Worm (Caenorhabditis elegans) whole organism, midembryonic: Measurements from ENCODE around the gene srx-110.

Experiments used
- T22C8.4 ChIP-seq: fragments of 200-800 bp; sonication (Bioruptor generic); IDR thresholded peaks from 2 replicates; pipeline ENCODE4 v1.3.6; 2022; ENCODE audit warnings: missing genetic modification characterization, missing compliant biosample characterization
- cog-1 ChIP-seq: sonication (generic microtip); optimal IDR thresholded peaks from 2 replicates; lab custom pipeline; 2016; ENCODE audit warnings: missing genetic modification characterization, missing compliant biosample characterization
- flt-1 ChIP-seq: fragments of 200-800 bp; sonication (Bioruptor generic); IDR thresholded peaks from 2 replicates; pipeline ENCODE4 v1.3.6; 2022; ENCODE audit warnings: missing genetic modification characterization, missing compliant biosample characterization
- klf-2 ChIP-seq: fragments of 200-800 bp; sonication (Bioruptor generic); conservative IDR thresholded peaks from 2 replicates; pipeline ENCODE4 v1.3.6; 2022; ENCODE audit warnings: missing genetic modification reagents, missing genetic modification characterization, missing compliant biosample characterization
- med-1 ChIP-seq: sonication (generic microtip); optimal IDR thresholded peaks from 2 replicates; lab custom pipeline; 2017; ENCODE audit warnings: missing genetic modification characterization, mild to moderate bottlenecking, missing compliant biosample characterization, antibody characterized with exemption, missing genetic modification reagents; ENCODE audit not compliant: insufficient read depth
- ref-1 ChIP-seq: fragments of 200-800 bp; sonication (Bioruptor generic); conservative IDR thresholded peaks from 2 replicates; pipeline ENCODE4 v1.3.6; 2022; ENCODE audit warnings: missing genetic modification reagents, missing genetic modification characterization, missing compliant biosample characterization
- tab-1 ChIP-seq: fragments of 200-800 bp; sonication (Bioruptor generic); IDR thresholded peaks from 2 replicates; pipeline ENCODE4 v1.3.6; 2022; ENCODE audit warnings: missing genetic modification characterization, missing compliant biosample characterization
- ztf-23 ChIP-seq: fragments of 200-800 bp; sonication (Bioruptor generic); IDR thresholded peaks from 2 replicates; pipeline ENCODE4 v1.3.6; 2022; ENCODE audit warnings: missing genetic modification reagents, missing genetic modification characterization, missing compliant biosample characterization
- ztf-29 ChIP-seq: fragments of 200-800 bp; sonication (Bioruptor generic); IDR thresholded peaks from 2 replicates; pipeline ENCODE4 v1.3.6; 2022; ENCODE audit warnings: missing genetic modification reagents, missing genetic modification characterization, missing compliant biosample characterization

srx-110 gene

DNA sequence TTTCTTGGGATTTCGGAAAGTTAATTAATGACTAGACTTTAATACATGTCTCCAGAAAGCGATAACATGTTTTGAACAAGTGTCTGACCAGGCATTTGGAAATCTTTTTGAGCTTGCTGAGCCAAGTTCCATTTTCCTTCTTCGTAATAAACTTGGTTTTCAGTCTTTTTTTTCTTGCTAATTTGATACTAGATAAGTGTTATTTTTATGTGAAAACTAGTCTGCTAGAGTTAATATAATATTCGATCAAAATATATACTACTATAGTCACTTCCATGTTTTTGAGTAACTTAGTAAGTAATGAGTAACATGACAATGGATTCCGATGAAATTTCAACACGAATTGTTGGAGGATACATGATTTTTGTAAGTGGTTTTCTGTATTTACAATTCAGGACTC is at the start of gene srx-110:
Gene srx-110, plus strand, starts transcription at position 301 of the 400 bp plus-strand sequence.
- TF ChIP-seq T22C8.4 (GFP tag; lab: Robert Waterston, UW), result no peak
- no peak for TF ChIP-seq ztf-29 (GFP tag; lab: Robert Waterston, UW)
- TF ChIP-seq ref-1 (GFP tag; lab: Robert Waterston, UW), result no peak
- TF ChIP-seq cog-1 (tag; lab: Kevin White, UChicago), result no peak
- TF ChIP-seq ztf-23, result no peak
- TF ChIP-seq tab-1, result no peak
- no peak for TF ChIP-seq klf-2 (GFP tag; lab: Robert Waterston, UW)
- TF ChIP-seq med-1, result no peak
- no peak for TF ChIP-seq flt-1

DNA sequence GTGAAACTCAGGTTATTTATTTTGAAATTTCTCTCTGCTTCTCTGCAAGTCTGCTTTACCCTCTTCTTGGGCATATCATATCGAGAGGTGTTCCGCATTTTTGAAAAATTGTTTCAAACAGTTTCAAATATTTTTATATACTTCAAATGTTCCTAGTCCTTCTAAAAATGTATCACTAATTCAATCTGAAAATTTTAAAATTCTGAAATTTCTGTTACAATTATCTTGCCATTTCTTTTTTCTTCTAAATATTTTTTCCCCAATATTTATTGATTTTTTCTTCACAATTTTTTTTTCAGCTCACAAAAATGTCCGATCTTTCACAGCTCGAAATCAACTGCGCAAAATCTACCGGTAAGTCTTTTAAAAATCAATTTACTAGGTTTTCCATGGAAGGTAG is 49.6 kb upstream of the srx-110 start, which contains the start of gene F19B10.4:
Gene F19B10.4, plus strand, starts transcription at position 301 of the 400 bp plus-strand sequence.
- TF ChIP-seq klf-2 (GFP tag; lab: Robert Waterston, UW), result no peak
- no peak for TF ChIP-seq ref-1 (GFP tag; lab: Robert Waterston, UW)
- no peak for TF ChIP-seq ztf-23
- TF ChIP-seq flt-1, result no peak
- TF ChIP-seq tab-1, result no peak
- no peak for TF ChIP-seq cog-1 (tag; lab: Kevin White, UChicago)
- TF ChIP-seq ztf-29 (GFP tag; lab: Robert Waterston, UW), result no peak
- TF ChIP-seq med-1, result no peak

DNA sequence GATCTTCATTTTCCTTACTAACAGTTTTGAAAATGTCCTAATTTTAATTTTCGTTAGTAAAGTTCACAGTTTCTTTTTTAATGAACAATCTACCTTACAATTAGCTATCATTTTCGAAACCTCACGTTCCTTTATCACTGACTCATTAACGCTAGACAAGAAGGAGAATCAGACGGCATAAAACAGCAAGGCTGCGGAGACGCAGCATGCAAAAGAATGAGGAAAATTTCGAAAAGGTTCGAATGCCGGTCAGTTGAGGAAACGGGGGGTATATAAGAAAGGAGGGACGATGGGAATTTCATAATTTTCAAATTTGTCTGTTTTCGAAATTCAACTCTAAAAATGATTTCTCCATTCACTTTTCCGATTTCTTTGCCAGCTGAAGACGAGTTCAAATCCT is 47.4 kb upstream of the srx-110 start, which contains the start of gene F19B10.13:
Gene F19B10.13, plus strand, starts transcription at position 343 of the 400 bp plus-strand sequence.
- TF ChIP-seq klf-2 (GFP tag; lab: Robert Waterston, UW) (no peak), ztf-29 (GFP tag; lab: Robert Waterston, UW) (no peak), ref-1 (GFP tag; lab: Robert Waterston, UW) (no peak), tab-1 (no peak)

DNA sequence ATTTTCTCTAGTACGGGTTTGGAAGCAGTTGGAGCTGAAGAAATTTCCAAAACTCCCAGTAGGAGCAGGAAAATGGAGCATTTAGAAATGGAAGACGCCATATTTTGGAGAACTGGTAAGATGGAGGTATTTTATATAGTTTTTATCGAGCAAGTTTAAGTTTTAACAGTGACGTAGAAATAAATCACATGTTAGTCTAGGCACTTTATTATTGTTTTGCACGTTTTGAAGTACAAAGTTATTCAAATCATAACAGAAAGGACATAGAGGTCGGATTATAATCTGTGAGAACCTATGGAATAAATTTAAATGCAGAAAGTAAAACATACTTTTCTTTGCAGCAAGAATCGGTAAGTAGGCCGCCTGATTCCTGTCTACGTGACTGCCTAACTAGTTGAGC is 45.6 kb upstream of the srx-110 start, which contains the start of gene F19B10.6:
Gene F19B10.6, minus strand, starts transcription at position 101 of the 400 bp plus-strand sequence.
- TF ChIP-seq flt-1, result no peak
- TF ChIP-seq cog-1 (tag; lab: Kevin White, UChicago), result no peak
- no peak for TF ChIP-seq tab-1
- no peak for TF ChIP-seq med-1
- no peak for TF ChIP-seq ztf-29 (GFP tag; lab: Robert Waterston, UW)

DNA sequence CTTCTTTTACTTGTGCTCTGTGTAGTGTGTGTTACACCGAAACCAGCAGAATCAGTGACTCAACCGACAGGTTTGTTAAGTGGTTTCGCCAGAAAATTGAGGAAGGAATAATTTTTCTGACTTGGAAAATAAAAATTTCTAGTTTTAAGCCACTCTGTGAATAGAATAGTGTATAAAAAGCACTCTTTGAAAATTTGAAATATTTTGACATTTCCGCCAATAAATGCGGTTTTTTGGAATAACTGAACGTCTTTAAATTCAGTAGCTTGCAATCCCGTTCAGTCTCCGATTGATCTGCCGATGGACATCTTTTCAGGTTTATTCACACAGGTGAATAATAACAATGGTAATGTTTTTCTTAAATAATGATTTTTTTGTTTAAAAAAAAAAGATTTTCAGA is 44.9 kb upstream of the srx-110 start, which contains the start of gene F19B10.3:
Gene F19B10.3, plus strand, starts transcription at position 301 of the 400 bp plus-strand sequence.
- TF ChIP-seq flt-1 (no peak), T22C8.4 (GFP tag; lab: Robert Waterston, UW) (no peak), klf-2 (GFP tag; lab: Robert Waterston, UW) (no peak), ztf-29 (GFP tag; lab: Robert Waterston, UW) (no peak), cog-1 (tag; lab: Kevin White, UChicago) (no peak)

DNA sequence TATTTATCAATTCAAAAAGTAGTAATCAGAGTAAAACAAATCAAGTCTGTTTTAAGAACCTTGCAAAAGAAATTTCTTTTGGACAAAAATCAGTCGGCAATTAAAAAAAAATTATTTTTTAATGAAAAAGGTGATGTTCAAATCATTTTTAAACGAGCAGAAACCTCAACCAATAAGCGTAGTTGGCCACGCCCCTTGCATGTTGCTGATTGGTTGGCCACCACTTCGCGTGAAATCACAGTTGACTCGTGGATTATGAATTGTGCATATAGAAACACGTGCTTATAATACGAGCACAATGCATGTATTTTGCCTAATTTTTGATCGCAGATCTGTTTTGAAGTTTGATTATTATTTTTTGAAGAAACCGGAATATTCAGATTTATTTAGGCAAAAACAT is 44.2 kb upstream of the srx-110 start:
- TF ChIP-seq ztf-29 (GFP tag; lab: Robert Waterston, UW) (no peak), med-1 (no peak), cog-1 (tag; lab: Kevin White, UChicago) (no peak), ref-1 (GFP tag; lab: Robert Waterston, UW) (no peak), klf-2 (GFP tag; lab: Robert Waterston, UW) (no peak), flt-1 (no peak), T22C8.4 (GFP tag; lab: Robert Waterston, UW) (no peak), ztf-23 (no peak), tab-1 (no peak)

DNA sequence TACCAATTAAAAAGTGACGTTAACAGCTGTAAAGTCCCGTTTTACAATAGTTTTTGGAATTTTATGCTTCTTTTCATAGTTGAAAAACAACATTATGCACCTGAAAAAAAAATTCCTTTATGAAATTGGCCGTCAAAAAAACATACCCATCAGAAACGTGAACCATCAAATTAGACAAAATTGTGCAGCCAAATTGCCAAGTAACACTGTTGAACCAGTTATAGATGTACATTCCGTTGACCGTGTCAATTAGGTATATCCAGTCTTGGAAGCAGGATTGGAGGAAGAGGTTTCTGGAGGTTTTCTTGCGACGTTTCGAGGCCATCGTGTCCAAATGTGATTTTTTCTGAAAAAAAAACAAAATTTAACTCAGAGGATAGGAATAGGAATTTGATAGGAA is 40.0 kb upstream of the srx-110 start, which contains the start of gene srx-97:
Gene srx-97, minus strand, starts transcription at position 101 of the 400 bp plus-strand sequence.
- TF ChIP-seq T22C8.4 (GFP tag; lab: Robert Waterston, UW), result no peak
- no peak for TF ChIP-seq ztf-29 (GFP tag; lab: Robert Waterston, UW)
- no peak for TF ChIP-seq cog-1 (tag; lab: Kevin White, UChicago)
- no peak for TF ChIP-seq ref-1 (GFP tag; lab: Robert Waterston, UW)
- no peak for TF ChIP-seq tab-1
- no peak for TF ChIP-seq klf-2 (GFP tag; lab: Robert Waterston, UW)
- no peak for TF ChIP-seq flt-1
- no peak for TF ChIP-seq med-1
- no peak for TF ChIP-seq ztf-23

DNA sequence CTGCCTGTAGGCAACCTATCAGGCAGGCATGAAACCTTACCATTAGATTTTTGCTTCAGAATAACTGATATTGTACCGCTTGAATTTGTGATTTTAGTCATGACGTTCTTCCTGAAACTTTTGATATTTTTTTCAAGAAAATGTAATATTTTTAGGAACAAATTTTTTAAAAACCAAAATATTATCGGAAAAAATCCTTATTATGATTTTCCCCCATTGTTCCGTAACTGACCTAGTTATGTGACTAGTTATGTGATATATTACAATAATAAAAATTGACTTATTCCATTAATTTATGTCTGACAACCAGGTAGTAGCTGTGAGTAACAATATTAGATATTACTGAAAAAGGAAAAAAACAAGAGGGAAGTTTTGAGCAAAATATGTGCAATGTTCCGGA is 38.4 kb upstream of the srx-110 start, which contains the start of gene srx-98:
Gene srx-98, minus strand, starts transcription at position 101 of the 400 bp plus-strand sequence.
- TF ChIP-seq tab-1, result no peak
- no peak for TF ChIP-seq cog-1 (tag; lab: Kevin White, UChicago)
- no peak for TF ChIP-seq ref-1 (GFP tag; lab: Robert Waterston, UW)
- no peak for TF ChIP-seq ztf-23
- no peak for TF ChIP-seq klf-2 (GFP tag; lab: Robert Waterston, UW)
- no peak for TF ChIP-seq T22C8.4 (GFP tag; lab: Robert Waterston, UW)
- no peak for TF ChIP-seq ztf-29 (GFP tag; lab: Robert Waterston, UW)
- no peak for TF ChIP-seq med-1
- no peak for TF ChIP-seq flt-1

DNA sequence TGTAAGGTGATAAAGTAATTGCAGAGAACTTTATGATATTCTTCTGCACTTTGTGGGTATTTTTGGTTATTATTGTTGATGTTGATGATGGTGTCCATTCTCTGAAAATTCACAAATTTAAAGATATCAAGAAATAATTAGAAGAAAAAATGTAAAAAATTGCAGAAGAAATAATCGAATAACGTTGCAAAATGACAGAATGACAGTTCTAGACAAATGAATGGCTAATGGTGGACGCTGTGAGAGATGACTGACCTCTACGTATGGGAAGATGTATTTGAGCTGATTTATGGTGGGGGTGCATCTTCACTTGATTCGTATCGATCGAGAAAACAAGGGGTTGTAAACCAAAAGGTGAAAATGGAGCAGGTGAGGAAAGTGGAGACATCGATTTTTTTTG is 35.9 kb upstream of the srx-110 start, which contains the start of gene sea-1:
Gene sea-1, minus strand, starts transcription at position 101 of the 400 bp plus-strand sequence.
- TF ChIP-seq klf-2 (GFP tag; lab: Robert Waterston, UW) (no peak), flt-1 (no peak), ref-1 (GFP tag; lab: Robert Waterston, UW) (no peak), tab-1 (no peak), ztf-23 (no peak), med-1 (no peak), ztf-29 (GFP tag; lab: Robert Waterston, UW) (no peak), T22C8.4 (GFP tag; lab: Robert Waterston, UW) (no peak), cog-1 (tag; lab: Kevin White, UChicago) (no peak)

DNA sequence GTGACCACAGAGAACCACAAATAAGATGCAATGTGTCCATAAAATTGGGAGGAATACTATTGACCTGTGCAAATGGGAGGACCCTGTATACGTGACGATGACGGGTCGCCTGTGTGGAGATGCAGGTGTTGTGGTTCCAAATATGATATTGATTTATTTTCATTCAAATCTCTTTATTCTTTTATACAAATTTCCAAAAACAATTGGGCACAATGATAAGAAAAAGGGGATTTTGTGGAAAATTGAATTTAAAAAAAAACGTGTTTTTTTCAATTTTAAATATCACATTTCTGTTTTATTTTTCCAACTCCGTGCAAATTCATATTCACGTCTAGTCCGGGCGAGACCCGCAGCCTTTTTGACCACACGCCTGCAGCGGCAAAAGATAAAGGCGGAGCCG is 34.2 kb upstream of the srx-110 start, which contains the start of gene F19B10.2:
Gene F19B10.2, plus strand, starts transcription at position 301 of the 400 bp plus-strand sequence.
- TF ChIP-seq T22C8.4 (GFP tag; lab: Robert Waterston, UW) (no peak), tab-1 (no peak), flt-1 (no peak), ref-1 (GFP tag; lab: Robert Waterston, UW) (no peak), ztf-23 (no peak), med-1 (no peak), ztf-29 (GFP tag; lab: Robert Waterston, UW) (no peak), cog-1 (tag; lab: Kevin White, UChicago) (no peak)
